Worm (Caenorhabditis elegans) whole organism, L3 larva: ENCODE data around the gene T07E3.2.

ENCODE experiments used
- R02D3.7 ChIP-seq: fragments of 150-350 bp; optimal IDR thresholded peaks from 2 replicates; lab custom pipeline; 2014; ENCODE audit warnings: missing biosample characterization, missing genetic modification characterization
- ZK546.5 ChIP-seq: sonication (generic microtip); optimal IDR thresholded peaks from 2 replicates; lab custom pipeline; 2017; ENCODE audit warnings: missing biosample characterization, missing genetic modification characterization
- aly-2 ChIP-seq: fragments of 150-350 bp; optimal IDR thresholded peaks from 2 replicates; lab custom pipeline; 2014; ENCODE audit warnings: missing biosample characterization, missing genetic modification characterization
- ama-1 ChIP-seq: fragments of 150-350 bp; optimal IDR thresholded peaks from 2 replicates; lab custom pipeline; 2018
- ceh-16 ChIP-seq: sonication (generic microtip); optimal IDR thresholded peaks from 2 replicates; lab custom pipeline; 2017; ENCODE audit warnings: missing biosample characterization, missing genetic modification characterization
- ceh-28 ChIP-seq: fragments of 150-350 bp; optimal IDR thresholded peaks from 2 replicates; lab custom pipeline; 2014; ENCODE audit warnings: missing biosample characterization, missing genetic modification reagents, missing genetic modification characterization
- ceh-82 ChIP-seq: fragments of 150-350 bp; optimal IDR thresholded peaks from 2 replicates; lab custom pipeline; 2014; ENCODE audit warnings: missing biosample characterization, missing genetic modification characterization
- ceh-9 ChIP-seq: sonication (generic microtip); optimal IDR thresholded peaks from 2 replicates; lab custom pipeline; 2018; ENCODE audit warnings: missing biosample characterization, missing genetic modification characterization
- daf-12 ChIP-seq: fragments of 150-350 bp; optimal IDR thresholded peaks from 2 replicates; lab custom pipeline; 2014; ENCODE audit warnings: missing biosample characterization, missing genetic modification reagents, missing genetic modification characterization
- egl-27 ChIP-seq: sonication (generic microtip); optimal IDR thresholded peaks from 4 replicates; lab custom pipeline; 2017; ENCODE audit warnings: missing biosample characterization, missing genetic modification reagents, missing genetic modification characterization
- egl-5 ChIP-seq: fragments of 150-350 bp; optimal IDR thresholded peaks from 2 replicates; lab custom pipeline; 2017; ENCODE audit warnings: missing biosample characterization, missing genetic modification reagents, missing genetic modification characterization, inconsistent platforms
- elt-1 ChIP-seq: fragments of 150-350 bp; optimal IDR thresholded peaks from 2 replicates; lab custom pipeline; 2014; ENCODE audit warnings: missing biosample characterization, missing genetic modification characterization
- elt-2 ChIP-seq: sonication (generic microtip); optimal IDR thresholded peaks from 2 replicates; lab custom pipeline; 2016; ENCODE audit warnings: missing genetic modification reagents, mild to moderate bottlenecking, missing genetic modification characterization, missing compliant biosample characterization
- elt-3 ChIP-seq, 3 experiments: fragments of 150-350 bp in 1 of 3; sonication (generic microtip) in 2 of 3; optimal IDR thresholded peaks; 2 replicates in 2 of 3; 4 replicates in 1 of 3; lab custom pipeline; 2014 to 2017; ENCODE audit warnings: missing biosample characterization in 3 of 3, missing genetic modification characterization in 3 of 3
- eor-1 ChIP-seq, 2 experiments: fragments of 150-350 bp; optimal IDR thresholded peaks; 2 replicates each; lab custom pipeline; 2014 to 2018; ENCODE audit warnings: missing biosample characterization in 2 of 2, missing genetic modification characterization in 2 of 2
- fkh-10 ChIP-seq: sonication (generic microtip); optimal IDR thresholded peaks from 2 replicates; lab custom pipeline; 2017; ENCODE audit warnings: missing biosample characterization, missing genetic modification reagents, missing genetic modification characterization
- fkh-2 ChIP-seq: fragments of 150-350 bp; optimal IDR thresholded peaks from 2 replicates; lab custom pipeline; 2014; ENCODE audit warnings: missing biosample characterization, missing genetic modification reagents, missing genetic modification characterization
- fos-1 ChIP-seq: fragments of 150-350 bp; optimal IDR thresholded peaks from 2 replicates; lab custom pipeline; 2014; ENCODE audit warnings: missing biosample characterization, missing genetic modification characterization
- hmg-11 ChIP-seq: sonication (generic microtip); optimal IDR thresholded peaks from 2 replicates; lab custom pipeline; 2016; ENCODE audit warnings: missing genetic modification characterization, missing compliant biosample characterization
- jun-1 ChIP-seq: fragments of 150-350 bp; optimal IDR thresholded peaks from 2 replicates; lab custom pipeline; 2014; ENCODE audit warnings: missing biosample characterization, missing genetic modification reagents, missing genetic modification characterization
- lin-15B ChIP-seq: fragments of 150-350 bp; optimal IDR thresholded peaks from 2 replicates; lab custom pipeline; 2014; ENCODE audit warnings: missing biosample characterization, missing genetic modification characterization
- lin-39 ChIP-seq: fragments of 150-350 bp; optimal IDR thresholded peaks from 2 replicates; lab custom pipeline; 2018; ENCODE audit warnings: missing biosample characterization, missing genetic modification reagents, missing genetic modification characterization
- lsy-12 ChIP-seq: sonication (generic microtip); optimal IDR thresholded peaks from 2 replicates; lab custom pipeline; 2016; ENCODE audit warnings: mild to moderate bottlenecking, missing genetic modification characterization, missing compliant biosample characterization
- mdl-1 ChIP-seq: fragments of 150-350 bp; optimal IDR thresholded peaks from 2 replicates; lab custom pipeline; 2014; ENCODE audit warnings: missing biosample characterization, missing genetic modification characterization
- mml-1 ChIP-seq: fragments of 150-350 bp; sonication (generic microtip); optimal IDR thresholded peaks from 3 replicates; lab custom pipeline; 2014; ENCODE audit warnings: missing biosample characterization, missing genetic modification characterization
- nfya-1 ChIP-seq: sonication (generic microtip); optimal IDR thresholded peaks from 2 replicates; lab custom pipeline; 2017; ENCODE audit warnings: missing genetic modification characterization, mild to moderate bottlenecking, missing compliant biosample characterization, antibody characterized with exemption, moderate library complexity; ENCODE audit not compliant: insufficient read depth
- nhr-11 ChIP-seq: fragments of 150-350 bp; optimal IDR thresholded peaks from 2 replicates; lab custom pipeline; 2014; ENCODE audit warnings: missing biosample characterization, missing genetic modification characterization
- nhr-12 ChIP-seq: fragments of 150-350 bp; optimal IDR thresholded peaks from 2 replicates; lab custom pipeline; 2014; ENCODE audit warnings: missing biosample characterization, missing genetic modification characterization
- nhr-23 ChIP-seq: fragments of 150-350 bp; optimal IDR thresholded peaks from 2 replicates; lab custom pipeline; 2014; ENCODE audit warnings: missing biosample characterization, missing genetic modification reagents, missing genetic modification characterization
- nhr-237 ChIP-seq: fragments of 150-350 bp; optimal IDR thresholded peaks from 2 replicates; lab custom pipeline; 2014; ENCODE audit warnings: missing biosample characterization, missing genetic modification characterization
- nhr-25 ChIP-seq: sonication (generic microtip); optimal IDR thresholded peaks from 2 replicates; lab custom pipeline; 2017; ENCODE audit warnings: missing biosample characterization, missing genetic modification characterization
- nhr-28 ChIP-seq: fragments of 150-350 bp; optimal IDR thresholded peaks from 2 replicates; lab custom pipeline; 2014; ENCODE audit warnings: missing biosample characterization, missing genetic modification characterization
- nhr-43 ChIP-seq: sonication (generic microtip); optimal IDR thresholded peaks from 2 replicates; lab custom pipeline; 2016; ENCODE audit warnings: mild to moderate bottlenecking, missing genetic modification characterization, missing compliant biosample characterization; ENCODE audit not compliant: poor library complexity, severe bottlenecking
- nhr-67 ChIP-seq: fragments of 150-350 bp; optimal IDR thresholded peaks from 2 replicates; lab custom pipeline; 2014; ENCODE audit warnings: missing biosample characterization, missing genetic modification characterization
- nhr-76 ChIP-seq: fragments of 150-350 bp; sonication (generic microtip); optimal IDR thresholded peaks from 5 replicates; lab custom pipeline; 2014; ENCODE audit warnings: missing biosample characterization, missing genetic modification characterization
- nhr-77 ChIP-seq: fragments of 150-350 bp; optimal IDR thresholded peaks from 2 replicates; lab custom pipeline; 2014; ENCODE audit warnings: missing biosample characterization, missing genetic modification characterization
- pha-4 ChIP-seq: fragments of 150-350 bp; optimal IDR thresholded peaks from 2 replicates; lab custom pipeline; 2014; ENCODE audit warnings: missing biosample characterization, missing genetic modification reagents, missing genetic modification characterization
- pqm-1 ChIP-seq: fragments of 150-350 bp; optimal IDR thresholded peaks from 2 replicates; lab custom pipeline; 2017; ENCODE audit warnings: missing biosample characterization, missing genetic modification characterization, inconsistent platforms
- sea-2 ChIP-seq: fragments of 150-350 bp; sonication (generic microtip); optimal IDR thresholded peaks from 4 replicates; lab custom pipeline; 2014; ENCODE audit warnings: missing biosample characterization, missing genetic modification reagents, missing genetic modification characterization
- skn-1 ChIP-seq: fragments of 150-350 bp; optimal IDR thresholded peaks from 2 replicates; lab custom pipeline; 2014; ENCODE audit warnings: missing biosample characterization, missing genetic modification characterization
- snpc-4 ChIP-seq: fragments of 150-350 bp; optimal IDR thresholded peaks from 2 replicates; lab custom pipeline; 2014; ENCODE audit warnings: missing biosample characterization, missing genetic modification characterization
- tbx-2 ChIP-seq: sonication (generic microtip); optimal IDR thresholded peaks from 2 replicates; lab custom pipeline; 2016; ENCODE audit warnings: mild to moderate bottlenecking, missing genetic modification characterization, missing compliant biosample characterization
- unc-39 ChIP-seq: sonication (generic microtip); optimal IDR thresholded peaks from 4 replicates; lab custom pipeline; 2017; ENCODE audit warnings: missing biosample characterization, missing genetic modification characterization
- unc-62 ChIP-seq: fragments of 150-350 bp; sonication (generic microtip); optimal IDR thresholded peaks from 4 replicates; lab custom pipeline; 2014; ENCODE audit warnings: missing biosample characterization, missing genetic modification reagents, missing genetic modification characterization
- zag-1 ChIP-seq: fragments of 150-350 bp; optimal IDR thresholded peaks from 2 replicates; lab custom pipeline; 2014; ENCODE audit warnings: missing biosample characterization, missing genetic modification characterization
- ztf-11 ChIP-seq: fragments of 150-350 bp; optimal IDR thresholded peaks from 2 replicates; lab custom pipeline; 2014; ENCODE audit warnings: missing biosample characterization, missing genetic modification characterization
- ztf-4 ChIP-seq: fragments of 150-350 bp; optimal IDR thresholded peaks from 2 replicates; lab custom pipeline; 2014; ENCODE audit warnings: missing biosample characterization, missing genetic modification characterization

T07E3.2 gene

ce11 chrIII:6887574-6887973, 18.9 kb upstream of the T07E3.2 start:
- TF ChIP-seq egl-27 (tag; lab: Kevin White, UChicago) (peak; percentile 32), mdl-1 (tag; lab: Kevin White, UChicago) (no peak), skn-1 (no peak), lin-15B (tag; lab: Kevin White, UChicago) (peak; percentile 32), nhr-43 (tag; lab: Kevin White, UChicago) (peak; percentile 25), elt-1 (tag; lab: Kevin White, UChicago) (no peak), R02D3.7 (tag; lab: Kevin White, UChicago) (peak; percentile 45), elt-2 (tag; lab: Kevin White, UChicago) (peak; percentile 35), ZK546.5 (tag; lab: Kevin White, UChicago) (no peak), pha-4 (tag; lab: Kevin White, UChicago) (no peak), pqm-1 (tag; lab: Kevin White, UChicago) (peak; percentile 33), ztf-11 (tag; lab: Kevin White, UChicago) (no peak), ztf-4 (tag; lab: Kevin White, UChicago) (no peak), unc-62 (no peak), nfya-1 (tag; lab: Kevin White, UChicago) (peak; percentile 67), ama-1 (lab: Kevin White, UChicago) (peak; percentile 18), ceh-9 (tag; lab: Kevin White, UChicago) (no peak), fkh-2 (tag; lab: Kevin White, UChicago) (no peak), nhr-12 (tag; lab: Kevin White, UChicago) (no peak), unc-39 (no peak), tbx-2 (tag; lab: Kevin White, UChicago) (peak; percentile 28), hmg-11 (tag; lab: Kevin White, UChicago) (peak; percentile 89), lin-39 (tag; lab: Kevin White, UChicago) (peak; percentile 53), elt-3 (tag; optimal IDR thresholded peaks at IDR 0.05; lab: Kevin White, UChicago) (peak in 1 of 3 experiments; percentile 59), lsy-12 (tag; lab: Kevin White, UChicago) (peak; percentile 67)

DNA sequence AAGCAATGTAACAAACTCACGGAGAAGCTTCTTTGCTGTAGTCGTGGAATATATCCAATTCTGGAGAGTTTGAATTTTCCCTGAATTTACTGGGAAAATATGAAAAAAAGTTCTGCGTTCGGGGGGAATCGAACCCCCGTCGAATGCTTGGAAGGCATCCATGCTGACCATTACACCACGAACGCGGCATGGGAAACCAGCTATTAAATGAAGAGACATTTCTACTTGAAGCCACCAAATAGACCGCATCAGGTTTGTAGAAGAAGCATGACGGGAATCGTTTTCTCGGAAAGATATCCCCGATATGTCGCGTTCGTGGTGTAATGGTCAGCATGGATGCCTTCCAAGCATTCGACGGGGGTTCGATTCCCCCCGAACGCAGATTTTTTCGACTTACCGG, 18.0 kb upstream of the T07E3.2 start:
- TF ChIP-seq unc-62 (no peak), elt-1 (tag; lab: Kevin White, UChicago) (no peak), lin-15B (tag; lab: Kevin White, UChicago) (no peak), ceh-16 (tag; lab: Kevin White, UChicago) (no peak), aly-2 (no peak), fos-1 (tag; lab: Kevin White, UChicago) (no peak), ceh-9 (tag; lab: Kevin White, UChicago) (no peak), nhr-28 (no peak), ZK546.5 (tag; lab: Kevin White, UChicago) (no peak), zag-1 (tag; lab: Kevin White, UChicago) (no peak), jun-1 (tag; lab: Kevin White, UChicago) (no peak), elt-3 (tag; optimal IDR thresholded peaks at IDR 0.05; lab: Kevin White, UChicago) (no peak), nfya-1 (tag; lab: Kevin White, UChicago) (peak; percentile 39), ceh-82 (tag; lab: Kevin White, UChicago) (no peak), egl-5 (tag; lab: Kevin White, UChicago) (no peak), lsy-12 (tag; lab: Kevin White, UChicago) (peak; percentile 66), egl-27 (tag; lab: Kevin White, UChicago) (no peak), nhr-43 (tag; lab: Kevin White, UChicago) (peak; percentile 75), hmg-11 (tag; lab: Kevin White, UChicago) (peak; percentile 37), pqm-1 (tag; lab: Kevin White, UChicago) (peak; percentile 4), elt-2 (tag; lab: Kevin White, UChicago) (peak; percentile 4), snpc-4 (tag; lab: Kevin White, UChicago) (no peak), nhr-237 (tag; lab: Kevin White, UChicago) (no peak), unc-39 (no peak), tbx-2 (tag; lab: Kevin White, UChicago) (peak; percentile 28), daf-12 (tag; lab: Kevin White, UChicago) (no peak), fkh-10 (no peak), ztf-11 (tag; lab: Kevin White, UChicago) (no peak), nhr-23 (tag; lab: Kevin White, UChicago) (peak; percentile 29), ceh-28 (tag; lab: Kevin White, UChicago) (no peak), sea-2 (GFP tag; lab: Kevin White, UChicago) (no peak), nhr-25 (tag; lab: Kevin White, UChicago) (peak; percentile 69), nhr-67 (no peak), ama-1 (lab: Kevin White, UChicago) (no peak), nhr-76 (no peak), ztf-4 (tag; lab: Kevin White, UChicago) (no peak), mml-1 (tag; lab: Kevin White, UChicago) (no peak), skn-1 (no peak), R02D3.7 (tag; lab: Kevin White, UChicago) (no peak), lin-39 (tag; lab: Kevin White, UChicago) (no peak), eor-1 (tag; optimal IDR thresholded peaks at IDR 0.05; lab: Kevin White, UChicago) (no peak), nhr-77 (tag; lab: Kevin White, UChicago) (no peak), pha-4 (tag; lab: Kevin White, UChicago) (peak; percentile 46), nhr-12 (tag; lab: Kevin White, UChicago) (no peak), nhr-11 (no peak), mdl-1 (tag; lab: Kevin White, UChicago) (no peak), fkh-2 (tag; lab: Kevin White, UChicago) (no peak)
